Worm (Caenorhabditis elegans) whole organism, L1 larva: Measurements from ENCODE around the gene nas-23.
A peak's percentile ranks its signal among the peaks of the same experiment; 100 is the strongest.

ENCODE experiments used
- F16B12.6 ChIP-seq: fragments of 150-350 bp; optimal IDR thresholded peaks from 2 replicates; lab custom pipeline; 2014; ENCODE audit warnings: missing biosample characterization, missing genetic modification characterization
- Y116A8C.19 ChIP-seq: sonication (generic microtip); optimal IDR thresholded peaks from 2 replicates; lab custom pipeline; 2016; ENCODE audit warnings: missing compliant biosample characterization, missing genetic modification characterization, borderline replicate concordance
- alr-1 ChIP-seq: fragments of 200-800 bp; sonication (Bioruptor generic); optimal IDR thresholded peaks from 2 replicates; lab custom pipeline; 2018; ENCODE audit warnings: borderline replicate concordance, mild to moderate bottlenecking, missing genetic modification characterization, missing compliant biosample characterization
- ama-1 ChIP-seq: fragments of 150-350 bp; optimal IDR thresholded peaks from 2 replicates; lab custom pipeline; 2014
- blmp-1 ChIP-seq: fragments of 150-350 bp; optimal IDR thresholded peaks from 2 replicates; lab custom pipeline; 2014; ENCODE audit warnings: missing biosample characterization, missing genetic modification characterization
- ceh-8 ChIP-seq: fragments of 200-800 bp; sonication (Bioruptor generic); optimal IDR thresholded peaks from 2 replicates; lab custom pipeline; 2018; ENCODE audit warnings: mild to moderate bottlenecking, missing genetic modification characterization, moderate library complexity, missing compliant biosample characterization
- ceh-88 ChIP-seq: fragments of 200-800 bp; sonication (Bioruptor generic); IDR thresholded peaks from 2 replicates; pipeline ENCODE4 v1.3.6; 2022; ENCODE audit warnings: missing genetic modification characterization, missing compliant biosample characterization
- ces-1 ChIP-seq: fragments of 150-350 bp; optimal IDR thresholded peaks from 2 replicates; lab custom pipeline; 2014; ENCODE audit warnings: missing biosample characterization, missing genetic modification reagents, missing genetic modification characterization
- dsc-1 ChIP-seq: sonication (generic microtip); optimal IDR thresholded peaks from 2 replicates; lab custom pipeline; 2016; ENCODE audit warnings: mild to moderate bottlenecking, missing genetic modification characterization, missing compliant biosample characterization
- efl-1 ChIP-seq, 4 experiments: fragments of 150-350 bp; optimal IDR thresholded peaks in 3 of 4; peaks in 1 of 4; 1 replicate in 1 of 4; 2 replicates in 3 of 4; lab custom pipeline; 2014; ENCODE audit warnings: missing biosample characterization in 2 of 4, missing genetic modification characterization in 2 of 4, missing genetic modification reagents in 2 of 4
- efl-3 ChIP-seq: fragments of 200-800 bp; sonication (Bioruptor generic); optimal IDR thresholded peaks from 2 replicates; lab custom pipeline; 2018; ENCODE audit warnings: mild to moderate bottlenecking, missing genetic modification characterization, missing compliant biosample characterization
- egl-27 ChIP-seq, 2 experiments: fragments of 150-350 bp in 1 of 2; sonication (generic microtip); optimal IDR thresholded peaks; 3 replicates each; lab custom pipeline; 2017 to 2018; ENCODE audit warnings: missing biosample characterization in 2 of 2, missing genetic modification characterization in 2 of 2, missing genetic modification reagents in 2 of 2
- fkh-10 ChIP-seq: sonication (generic microtip); optimal IDR thresholded peaks from 2 replicates; lab custom pipeline; 2017; ENCODE audit warnings: missing biosample characterization, missing genetic modification reagents, missing genetic modification characterization
- fkh-4 ChIP-seq: sonication (generic microtip); optimal IDR thresholded peaks from 2 replicates; lab custom pipeline; 2016; ENCODE audit warnings: missing compliant biosample characterization, missing genetic modification characterization, borderline replicate concordance
- fkh-8 ChIP-seq: sonication (generic microtip); optimal IDR thresholded peaks from 2 replicates; lab custom pipeline; 2016; ENCODE audit warnings: mild to moderate bottlenecking, missing genetic modification characterization, missing compliant biosample characterization
- grh-1 ChIP-seq: fragments of 200-800 bp; sonication (Bioruptor generic); IDR thresholded peaks from 2 replicates; pipeline ENCODE4 v1.3.6; 2022; ENCODE audit warnings: missing genetic modification reagents, missing genetic modification characterization, missing compliant biosample characterization
- hlh-17 ChIP-seq: fragments of 200-800 bp; sonication (Bioruptor generic); optimal IDR thresholded peaks from 2 replicates; lab custom pipeline; 2018; ENCODE audit warnings: missing genetic modification characterization, mild to moderate bottlenecking, missing compliant biosample characterization, moderate library complexity, borderline replicate concordance
- isw-1 ChIP-seq: fragments of 200-800 bp; sonication (Bioruptor generic); IDR thresholded peaks from 2 replicates; pipeline ENCODE4 v1.3.6; 2022; ENCODE audit warnings: missing genetic modification characterization, missing compliant biosample characterization
- jun-1 ChIP-seq: fragments of 150-350 bp; optimal IDR thresholded peaks from 2 replicates; lab custom pipeline; 2014; ENCODE audit warnings: missing biosample characterization, missing genetic modification reagents, missing genetic modification characterization
- lin-13 ChIP-seq: fragments of 150-350 bp; optimal IDR thresholded peaks from 2 replicates; lab custom pipeline; 2014; ENCODE audit warnings: missing biosample characterization, missing genetic modification reagents, missing genetic modification characterization
- lin-14 ChIP-seq: fragments of 200-800 bp; sonication (Bioruptor generic); optimal IDR thresholded peaks from 2 replicates; lab custom pipeline; 2018; ENCODE audit warnings: mild to moderate bottlenecking, missing genetic modification characterization, moderate library complexity, missing compliant biosample characterization
- lin-15B ChIP-seq: fragments of 150-350 bp; sonication (generic microtip); optimal IDR thresholded peaks from 3 replicates; lab custom pipeline; 2014; ENCODE audit warnings: missing biosample characterization, missing genetic modification characterization
- lin-39 ChIP-seq: fragments of 150-350 bp; optimal IDR thresholded peaks from 2 replicates; lab custom pipeline; 2014; ENCODE audit warnings: missing biosample characterization, missing genetic modification reagents, missing genetic modification characterization
- lir-3 ChIP-seq: sonication (generic microtip); optimal IDR thresholded peaks from 2 replicates; lab custom pipeline; 2016; ENCODE audit warnings: mild to moderate bottlenecking, missing genetic modification characterization, moderate library complexity, missing compliant biosample characterization; ENCODE audit not compliant: poor library complexity
- lsy-2 ChIP-seq, 2 experiments: fragments of 150-350 bp; optimal IDR thresholded peaks; 2 replicates each; lab custom pipeline; 2014; ENCODE audit warnings: missing biosample characterization in 2 of 2, missing genetic modification characterization in 2 of 2
- mab-9 ChIP-seq: fragments of 200-800 bp; sonication (Bioruptor generic); IDR thresholded peaks from 2 replicates; pipeline ENCODE4 v1.3.6; 2022; ENCODE audit warnings: missing genetic modification reagents, missing genetic modification characterization, missing compliant biosample characterization
- mef-2 ChIP-seq: fragments of 150-350 bp; optimal IDR thresholded peaks from 2 replicates; lab custom pipeline; 2014; ENCODE audit warnings: missing biosample characterization, missing genetic modification characterization
- mep-1 ChIP-seq: fragments of 150-350 bp; optimal IDR thresholded peaks from 2 replicates; lab custom pipeline; 2014; ENCODE audit warnings: missing biosample characterization, missing genetic modification characterization
- nhr-12 ChIP-seq: sonication (generic microtip); optimal IDR thresholded peaks from 2 replicates; lab custom pipeline; 2017; ENCODE audit warnings: missing biosample characterization, missing genetic modification characterization
- nhr-20 ChIP-seq: sonication (generic microtip); optimal IDR thresholded peaks from 2 replicates; lab custom pipeline; 2016; ENCODE audit warnings: mild to moderate bottlenecking, missing genetic modification characterization, missing compliant biosample characterization
- nhr-28 ChIP-seq: fragments of 150-350 bp; optimal IDR thresholded peaks from 2 replicates; lab custom pipeline; 2014; ENCODE audit warnings: missing biosample characterization, missing genetic modification characterization
- nhr-47 ChIP-seq: sonication (generic microtip); optimal IDR thresholded peaks from 2 replicates; lab custom pipeline; 2016; ENCODE audit warnings: mild to moderate bottlenecking, missing genetic modification characterization, moderate library complexity, missing compliant biosample characterization
- nhr-76 ChIP-seq: sonication (generic microtip); optimal IDR thresholded peaks from 2 replicates; lab custom pipeline; 2017; ENCODE audit warnings: missing biosample characterization, missing genetic modification characterization
- nhr-84 ChIP-seq: sonication (generic microtip); optimal IDR thresholded peaks from 2 replicates; lab custom pipeline; 2017; ENCODE audit warnings: missing biosample characterization, missing genetic modification characterization
- nhr-90 ChIP-seq: sonication (generic microtip); optimal IDR thresholded peaks from 2 replicates; lab custom pipeline; 2016; ENCODE audit warnings: mild to moderate bottlenecking, missing genetic modification characterization, missing compliant biosample characterization; ENCODE audit not compliant: poor library complexity
- pag-3 ChIP-seq: sonication (generic microtip); optimal IDR thresholded peaks from 2 replicates; lab custom pipeline; 2017; ENCODE audit warnings: missing genetic modification characterization, mild to moderate bottlenecking, missing compliant biosample characterization, antibody characterized with exemption, borderline replicate concordance; ENCODE audit not compliant: insufficient read depth
- pax-3 ChIP-seq: fragments of 200-800 bp; sonication (Bioruptor generic); optimal IDR thresholded peaks from 2 replicates; lab custom pipeline; 2018; ENCODE audit warnings: mild to moderate bottlenecking, missing genetic modification characterization, moderate library complexity, missing compliant biosample characterization
- skn-1 ChIP-seq: fragments of 150-350 bp; optimal IDR thresholded peaks from 2 replicates; lab custom pipeline; 2014; ENCODE audit warnings: missing biosample characterization, missing genetic modification characterization
- snpc-4 ChIP-seq: fragments of 150-350 bp; optimal IDR thresholded peaks from 2 replicates; lab custom pipeline; 2014; ENCODE audit warnings: missing biosample characterization, missing genetic modification characterization
- swsn-7 ChIP-seq: sonication (generic microtip); optimal IDR thresholded peaks from 2 replicates; lab custom pipeline; 2016; ENCODE audit warnings: missing genetic modification characterization, missing compliant biosample characterization
- tbx-2 ChIP-seq: sonication (generic microtip); optimal IDR thresholded peaks from 2 replicates; lab custom pipeline; 2016; ENCODE audit warnings: missing genetic modification characterization, missing compliant biosample characterization
- unc-30 ChIP-seq: sonication (generic microtip); optimal IDR thresholded peaks from 2 replicates; lab custom pipeline; 2017; ENCODE audit warnings: missing biosample characterization, missing genetic modification characterization
- unc-62 ChIP-seq: fragments of 150-350 bp; optimal IDR thresholded peaks from 2 replicates; lab custom pipeline; 2014; ENCODE audit warnings: missing biosample characterization, missing genetic modification reagents, missing genetic modification characterization
- vab-15 ChIP-seq: sonication (generic microtip); optimal IDR thresholded peaks from 2 replicates; lab custom pipeline; 2017; ENCODE audit warnings: missing genotype, mild to moderate bottlenecking, missing genetic modification characterization, missing compliant biosample characterization
- xbp-1 ChIP-seq: sonication (generic microtip); optimal IDR thresholded peaks from 2 replicates; lab custom pipeline; 2016; ENCODE audit warnings: missing genetic modification characterization, missing compliant biosample characterization
- zag-1 ChIP-seq: fragments of 150-350 bp; optimal IDR thresholded peaks from 2 replicates; lab custom pipeline; 2014; ENCODE audit warnings: missing biosample characterization, missing genetic modification characterization
- zip-4 ChIP-seq: fragments of 200-800 bp; sonication (Bioruptor generic); optimal IDR thresholded peaks from 2 replicates; lab custom pipeline; 2018; ENCODE audit warnings: mild to moderate bottlenecking, missing genetic modification characterization, moderate library complexity, missing compliant biosample characterization
- ztf-11 ChIP-seq, 2 experiments: sonication (generic microtip); optimal IDR thresholded peaks; 2 replicates each; lab custom pipeline; 2016 to 2017; ENCODE audit warnings: missing genetic modification characterization in 2 of 2, missing biosample characterization in 1 of 2, missing compliant biosample characterization in 1 of 2
- ztf-4 ChIP-seq: fragments of 150-350 bp; optimal IDR thresholded peaks from 2 replicates; lab custom pipeline; 2014; ENCODE audit warnings: missing biosample characterization, missing genetic modification characterization

The nas-23 gene

ce11 chrII:7530944-7531343 lies 37.4 kb upstream of the nas-23 start, which contains the start of gene wrt-1:
wrt-1 (plus strand) TSS chrII:7530996.
- TF ChIP-seq ztf-4 (tag; lab: Kevin White, UChicago) = no peak
- TF ChIP-seq nhr-12 (tag; lab: Kevin White, UChicago) = no peak
- TF ChIP-seq blmp-1 (tag; lab: Kevin White, UChicago) = peak; percentile 94
- TF ChIP-seq nhr-90 (tag; lab: Kevin White, UChicago) = no peak
- TF ChIP-seq isw-1 (GFP tag; lab: Robert Waterston, UW) = no peak
- no peak for TF ChIP-seq nhr-28
- no peak for TF ChIP-seq alr-1 (tag; lab: Kevin White, UChicago)
- no peak for TF ChIP-seq pag-3 (tag; lab: Kevin White, UChicago)
- no peak for TF ChIP-seq mab-9 (GFP tag; lab: Robert Waterston, UW)
- TF ChIP-seq efl-1 (optimal IDR thresholded peaks at IDR 0.05; lab: Kevin White, UChicago) = no peak
- peak in 1 of 2 experiments; percentile 10 for TF ChIP-seq efl-1 (GFP tag; optimal IDR thresholded peaks at IDR 0.05 in 1 of 2; lab: Kevin White, UChicago)
- no peak for TF ChIP-seq nhr-20 (tag; lab: Kevin White, UChicago)

ce11 chrII:7529078-7529683 lies 35.7 kb upstream of the nas-23 start, which contains the start of gene ZK1290.5:
ZK1290.5 (plus strand) TSS chrII:7529643.
- peak; percentile 85 for TF ChIP-seq swsn-7
- no peak for TF ChIP-seq nhr-84 (tag; lab: Kevin White, UChicago)
- no peak for TF ChIP-seq fkh-4 (tag; lab: Kevin White, UChicago)
- peak; percentile 83 for TF ChIP-seq skn-1 (tag; lab: Kevin White, UChicago)
- TF ChIP-seq snpc-4 = peak; percentile 33
- peak; percentile 77 for TF ChIP-seq grh-1 (GFP tag; lab: Robert Waterston, UW)
- TF ChIP-seq ceh-88 = peak; percentile 53
- TF ChIP-seq nhr-47 (tag; lab: Kevin White, UChicago) = peak; percentile 86
- no peak for TF ChIP-seq ztf-11 (tag; optimal IDR thresholded peaks at IDR 0.05; lab: Kevin White, UChicago)
- TF ChIP-seq F16B12.6 (tag; lab: Kevin White, UChicago) = no peak
- TF ChIP-seq unc-62 (GFP tag; lab: Kevin White, UChicago) = no peak
- no peak for TF ChIP-seq efl-3 (GFP tag; lab: Kevin White, UChicago)
- TF ChIP-seq zag-1 (tag; lab: Kevin White, UChicago) = no peak
- TF ChIP-seq ces-1 = no peak
- TF ChIP-seq dsc-1 (tag; lab: Kevin White, UChicago) = peak; percentile 75
- TF ChIP-seq ceh-8 = peak; percentile 7
- TF ChIP-seq pax-3 (tag; lab: Kevin White, UChicago) = peak; percentile 58
- peak; percentile 60 for TF ChIP-seq lin-39 (tag; lab: Kevin White, UChicago)
- no peak for TF ChIP-seq vab-15 (tag; lab: Kevin White, UChicago)
- no peak for TF ChIP-seq egl-27 (tag; optimal IDR thresholded peaks at IDR 0.05; lab: Kevin White, UChicago)
- no peak for TF ChIP-seq hlh-17 (GFP tag; lab: Kevin White, UChicago)
- TF ChIP-seq fkh-10 (GFP tag; lab: Kevin White, UChicago) = peak; percentile 9
- peak; percentile 97 for TF ChIP-seq lin-14 (GFP tag; lab: Kevin White, UChicago)
- peak; percentile 89 for TF ChIP-seq nhr-90 (tag; lab: Kevin White, UChicago)
- TF ChIP-seq tbx-2 (tag; lab: Kevin White, UChicago) = peak; percentile 92
- peak; percentile 60 for TF ChIP-seq lir-3 (tag; lab: Kevin White, UChicago)
- peak; percentile 62 for TF ChIP-seq jun-1 (tag; lab: Kevin White, UChicago)
- TF ChIP-seq lin-15B (tag; lab: Kevin White, UChicago) = no peak
- TF ChIP-seq xbp-1 = peak; percentile 76
- TF ChIP-seq mef-2 (tag; lab: Kevin White, UChicago) = no peak
- peak; percentile 87 for TF ChIP-seq fkh-8 (tag; lab: Kevin White, UChicago)
- no peak for TF ChIP-seq nhr-76 (tag; lab: Kevin White, UChicago)
- peak; percentile 80 to 83 for TF ChIP-seq lsy-2 (tag; optimal IDR thresholded peaks at IDR 0.05; lab: Kevin White, UChicago)
- peak; percentile 87 for TF ChIP-seq mep-1 (tag; lab: Kevin White, UChicago)
- TF ChIP-seq ama-1 (lab: Kevin White, UChicago) = no peak
- TF ChIP-seq zip-4 (GFP tag; lab: Kevin White, UChicago) = peak; percentile 16
- peak; percentile 54 for TF ChIP-seq lin-13
- no peak for TF ChIP-seq unc-30 (tag; lab: Kevin White, UChicago)
- TF ChIP-seq Y116A8C.19 (tag; lab: Kevin White, UChicago) = no peak
- TF ChIP-seq mab-9 (GFP tag; lab: Robert Waterston, UW) = peak; percentile 15; the same call in 1 of the 2 replicates
